Worm (Caenorhabditis elegans) whole organism, L2 larva: Measurements from ENCODE around the gene W10G6.6.

ENCODE experiments used
- C34F6.9 ChIP-seq: fragments of 150-350 bp; optimal IDR thresholded peaks from 2 replicates; lab custom pipeline; 2014; ENCODE audit warnings: missing biosample characterization, missing genetic modification characterization
- F13H6.1 ChIP-seq: sonication (generic microtip); optimal IDR thresholded peaks from 2 replicates; lab custom pipeline; 2016; ENCODE audit warnings: missing genetic modification characterization, missing compliant biosample characterization
- R02D3.7 ChIP-seq: fragments of 150-350 bp; optimal IDR thresholded peaks from 2 replicates; lab custom pipeline; 2014; ENCODE audit warnings: missing biosample characterization, missing genetic modification characterization
- Y55F3AM.14 ChIP-seq: fragments of 200-800 bp; sonication (Bioruptor generic); optimal IDR thresholded peaks from 2 replicates; lab custom pipeline; 2018; ENCODE audit warnings: mild to moderate bottlenecking, missing genetic modification characterization, missing compliant biosample characterization
- ZK546.5 ChIP-seq: sonication (generic microtip); optimal IDR thresholded peaks from 2 replicates; lab custom pipeline; 2017; ENCODE audit warnings: missing biosample characterization, missing genetic modification characterization
- alr-1 ChIP-seq: fragments of 150-350 bp; optimal IDR thresholded peaks from 2 replicates; lab custom pipeline; 2014; ENCODE audit warnings: missing biosample characterization, missing genetic modification characterization
- aly-2 ChIP-seq: fragments of 150-350 bp; optimal IDR thresholded peaks from 2 replicates; lab custom pipeline; 2014; ENCODE audit warnings: missing biosample characterization, missing genetic modification characterization
- ama-1 ChIP-seq: fragments of 150-350 bp; optimal IDR thresholded peaks from 2 replicates; lab custom pipeline; 2018; ENCODE audit warnings: inconsistent platforms
- blmp-1 ChIP-seq: sonication (generic microtip); optimal IDR thresholded peaks from 2 replicates; lab custom pipeline; 2017; ENCODE audit warnings: missing genetic modification characterization, mild to moderate bottlenecking, missing compliant biosample characterization, antibody characterized with exemption, moderate library complexity; ENCODE audit not compliant: insufficient read depth
- ceh-16 ChIP-seq: fragments of 150-350 bp; optimal IDR thresholded peaks from 2 replicates; lab custom pipeline; 2014; ENCODE audit warnings: missing biosample characterization, missing genetic modification characterization
- ceh-82 ChIP-seq: fragments of 150-350 bp; optimal IDR thresholded peaks from 2 replicates; lab custom pipeline; 2014; ENCODE audit warnings: missing biosample characterization, missing genetic modification characterization
- crh-2 ChIP-seq: sonication (generic microtip); optimal IDR thresholded peaks from 2 replicates; lab custom pipeline; 2017; ENCODE audit warnings: missing biosample characterization, missing genetic modification characterization
- dmd-4 ChIP-seq: sonication (generic microtip); optimal IDR thresholded peaks from 2 replicates; lab custom pipeline; 2017; ENCODE audit warnings: missing biosample characterization, missing genetic modification characterization
- egl-27 ChIP-seq: sonication (generic microtip); optimal IDR thresholded peaks from 3 replicates; lab custom pipeline; 2017; ENCODE audit warnings: missing biosample characterization, missing genetic modification reagents, missing genetic modification characterization
- elt-1 ChIP-seq: fragments of 150-350 bp; optimal IDR thresholded peaks from 2 replicates; lab custom pipeline; 2014; ENCODE audit warnings: missing biosample characterization, missing genetic modification characterization
- elt-3 ChIP-seq: sonication (generic microtip); optimal IDR thresholded peaks from 2 replicates; lab custom pipeline; 2017; ENCODE audit warnings: missing biosample characterization, missing genetic modification characterization
- fos-1 ChIP-seq: fragments of 150-350 bp; optimal IDR thresholded peaks from 2 replicates; lab custom pipeline; 2014; ENCODE audit warnings: missing biosample characterization, missing genetic modification characterization
- gmeb-1 ChIP-seq: fragments of 150-350 bp; optimal IDR thresholded peaks from 2 replicates; lab custom pipeline; 2014; ENCODE audit warnings: missing biosample characterization, missing genetic modification characterization
- lin-11 ChIP-seq: fragments of 150-350 bp; sonication (generic microtip); optimal IDR thresholded peaks from 2 replicates; lab custom pipeline; 2014; ENCODE audit warnings: missing biosample characterization, missing genetic modification characterization, inconsistent platforms, mixed read lengths
- lin-13 ChIP-seq: fragments of 150-350 bp; optimal IDR thresholded peaks from 2 replicates; lab custom pipeline; 2014; ENCODE audit warnings: missing biosample characterization, missing genetic modification reagents, missing genetic modification characterization
- lin-39 ChIP-seq: fragments of 150-350 bp; optimal IDR thresholded peaks from 2 replicates; lab custom pipeline; 2014; ENCODE audit warnings: missing biosample characterization, missing genetic modification reagents, missing genetic modification characterization
- lsy-2 ChIP-seq, 2 experiments: fragments of 150-350 bp in 1 of 2; sonication (generic microtip) in 1 of 2; optimal IDR thresholded peaks; 2 replicates each; lab custom pipeline; 2014 to 2017; ENCODE audit warnings: missing biosample characterization in 2 of 2, missing genetic modification characterization in 2 of 2
- mab-5 ChIP-seq: fragments of 150-350 bp; optimal IDR thresholded peaks from 2 replicates; lab custom pipeline; 2014; ENCODE audit warnings: missing biosample characterization, missing genetic modification characterization
- mbf-1 ChIP-seq: sonication (generic microtip); optimal IDR thresholded peaks from 2 replicates; lab custom pipeline; 2017; ENCODE audit warnings: missing biosample characterization, missing genetic modification characterization
- mdl-1 ChIP-seq, 2 experiments: fragments of 150-350 bp in 1 of 2; sonication (generic microtip) in 1 of 2; optimal IDR thresholded peaks; 2 replicates each; lab custom pipeline; 2017; ENCODE audit warnings: missing biosample characterization in 2 of 2, missing genetic modification characterization in 2 of 2
- nhr-10 ChIP-seq: sonication (generic microtip); optimal IDR thresholded peaks from 2 replicates; lab custom pipeline; 2017; ENCODE audit warnings: missing biosample characterization, missing genetic modification characterization
- nhr-12 ChIP-seq: fragments of 150-350 bp; optimal IDR thresholded peaks from 2 replicates; lab custom pipeline; 2014; ENCODE audit warnings: missing biosample characterization, missing genetic modification characterization
- nhr-129 ChIP-seq: fragments of 150-350 bp; optimal IDR thresholded peaks from 2 replicates; lab custom pipeline; 2014; ENCODE audit warnings: missing biosample characterization, missing genetic modification characterization
- nhr-21 ChIP-seq: fragments of 150-350 bp; optimal IDR thresholded peaks from 2 replicates; lab custom pipeline; 2014; ENCODE audit warnings: missing biosample characterization, missing genetic modification characterization
- nhr-237 ChIP-seq: fragments of 150-350 bp; optimal IDR thresholded peaks from 2 replicates; lab custom pipeline; 2014; ENCODE audit warnings: missing biosample characterization, missing genetic modification characterization
- nhr-6 ChIP-seq: fragments of 150-350 bp; optimal IDR thresholded peaks from 2 replicates; lab custom pipeline; 2014; ENCODE audit warnings: missing biosample characterization, missing genetic modification characterization
- peb-1 ChIP-seq: fragments of 150-350 bp; optimal IDR thresholded peaks from 2 replicates; lab custom pipeline; 2014; ENCODE audit warnings: missing biosample characterization, missing genetic modification characterization
- sem-4 ChIP-seq: fragments of 150-350 bp; optimal IDR thresholded peaks from 2 replicates; lab custom pipeline; 2014; ENCODE audit warnings: missing biosample characterization, missing genetic modification reagents, missing genetic modification characterization
- skn-1 ChIP-seq: sonication (generic microtip); optimal IDR thresholded peaks from 2 replicates; lab custom pipeline; 2017; ENCODE audit warnings: missing biosample characterization, missing genetic modification characterization
- sma-3 ChIP-seq: sonication (generic microtip); optimal IDR thresholded peaks from 2 replicates; lab custom pipeline; 2016; ENCODE audit warnings: missing genetic modification reagents, missing genetic modification characterization, missing compliant biosample characterization
- sma-9 ChIP-seq, 2 experiments: fragments of 150-350 bp in 1 of 2; sonication (generic microtip) in 1 of 2; optimal IDR thresholded peaks; 2 replicates each; lab custom pipeline; 2014 to 2016; ENCODE audit warnings: missing genetic modification characterization in 2 of 2, mild to moderate bottlenecking in 1 of 2, missing biosample characterization in 1 of 2, missing compliant biosample characterization in 1 of 2, missing genetic modification reagents in 1 of 2, moderate library complexity in 1 of 2
- snpc-4 ChIP-seq: fragments of 150-350 bp; optimal IDR thresholded peaks from 2 replicates; lab custom pipeline; 2014; ENCODE audit warnings: missing biosample characterization, missing genetic modification characterization
- unc-39 ChIP-seq: fragments of 150-350 bp; optimal IDR thresholded peaks from 2 replicates; lab custom pipeline; 2014; ENCODE audit warnings: missing biosample characterization, missing genetic modification characterization
- unc-62 ChIP-seq: fragments of 150-350 bp; optimal IDR thresholded peaks from 2 replicates; lab custom pipeline; 2014; ENCODE audit warnings: missing biosample characterization, missing genetic modification reagents, missing genetic modification characterization
- zag-1 ChIP-seq: fragments of 150-350 bp; optimal IDR thresholded peaks from 2 replicates; lab custom pipeline; 2014; ENCODE audit warnings: missing biosample characterization, missing genetic modification characterization
- ztf-11 ChIP-seq: sonication (generic microtip); optimal IDR thresholded peaks from 2 replicates; lab custom pipeline; 2017; ENCODE audit warnings: missing biosample characterization, missing genetic modification characterization
- ztf-4 ChIP-seq: fragments of 150-350 bp; optimal IDR thresholded peaks from 2 replicates; lab custom pipeline; 2014; ENCODE audit warnings: missing biosample characterization, missing genetic modification characterization

W10G6.6 gene

DNA sequence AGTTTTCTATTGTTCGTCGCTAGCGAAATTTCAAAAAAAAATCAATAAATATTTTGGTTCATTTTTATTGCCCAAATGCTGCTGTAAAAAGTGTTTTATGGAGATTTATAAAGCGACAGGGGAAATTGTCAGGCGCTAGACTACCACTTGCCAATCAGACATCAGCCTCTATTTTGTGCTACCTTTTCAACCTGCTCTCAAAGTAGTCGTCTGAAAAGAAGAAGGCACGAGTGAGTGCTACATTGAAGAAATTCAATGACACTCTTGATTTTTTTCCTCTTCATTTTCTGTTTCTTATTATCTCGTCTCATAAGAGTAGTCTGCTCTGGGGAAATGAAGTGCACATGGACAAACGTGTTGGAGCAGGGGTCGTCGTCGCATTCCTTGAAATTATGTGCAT lies 44.7 kb downstream of the W10G6.6 start (continued):
- TF ChIP-seq lin-13 (GFP tag; lab: Kevin White, UChicago) (peak; percentile 66), unc-39 (tag; lab: Kevin White, UChicago) (no peak), ztf-4 (tag; lab: Kevin White, UChicago) (peak; percentile 22), ztf-11 (tag; lab: Kevin White, UChicago) (no peak), blmp-1 (tag; lab: Kevin White, UChicago) (no peak), mbf-1 (tag; lab: Kevin White, UChicago) (no peak), ceh-16 (tag; lab: Kevin White, UChicago) (no peak), dmd-4 (tag; lab: Kevin White, UChicago) (no peak), unc-62 (no peak), skn-1 (tag; lab: Kevin White, UChicago) (no peak), snpc-4 (tag; lab: Kevin White, UChicago) (peak; percentile 67), elt-1 (tag; lab: Kevin White, UChicago) (no peak), mab-5 (tag; lab: Kevin White, UChicago) (peak; percentile 36), sem-4 (peak; percentile 27), crh-2 (peak; percentile 86), R02D3.7 (no peak)

DNA sequence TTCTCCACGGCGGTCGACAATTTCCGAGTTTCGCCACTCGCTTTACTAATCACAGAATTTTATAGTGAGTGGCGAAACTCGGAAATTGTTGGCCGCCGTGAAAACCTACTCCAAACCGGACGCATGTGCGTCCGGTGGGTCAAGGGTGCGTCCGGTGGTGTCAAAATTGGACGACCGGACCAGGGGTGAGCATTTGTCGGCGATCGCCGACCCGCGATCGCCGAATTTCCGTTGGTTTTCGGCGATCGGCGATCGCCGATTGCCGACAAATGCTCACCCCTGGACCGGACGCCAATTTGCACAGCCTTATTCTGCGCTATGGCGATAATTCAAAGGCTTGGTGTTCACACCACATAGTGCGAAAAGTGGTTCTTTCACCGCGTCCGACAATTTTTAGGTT lies 46.3 kb downstream of the W10G6.6 start:
- TF ChIP-seq zag-1 (tag; lab: Kevin White, UChicago) (no peak), Y55F3AM.14 (GFP tag; lab: Kevin White, UChicago) (no peak), nhr-237 (tag; lab: Kevin White, UChicago) (no peak), unc-62 (no peak), gmeb-1 (tag; lab: Kevin White, UChicago) (no peak), alr-1 (tag; lab: Kevin White, UChicago) (no peak), fos-1 (no peak), C34F6.9 (tag; lab: Kevin White, UChicago) (no peak), ceh-82 (no peak), nhr-12 (tag; lab: Kevin White, UChicago) (no peak), nhr-21 (tag; lab: Kevin White, UChicago) (no peak), peb-1 (tag; lab: Kevin White, UChicago) (no peak)
- TF ChIP-seq, all 48 proteins: peak for 0

DNA sequence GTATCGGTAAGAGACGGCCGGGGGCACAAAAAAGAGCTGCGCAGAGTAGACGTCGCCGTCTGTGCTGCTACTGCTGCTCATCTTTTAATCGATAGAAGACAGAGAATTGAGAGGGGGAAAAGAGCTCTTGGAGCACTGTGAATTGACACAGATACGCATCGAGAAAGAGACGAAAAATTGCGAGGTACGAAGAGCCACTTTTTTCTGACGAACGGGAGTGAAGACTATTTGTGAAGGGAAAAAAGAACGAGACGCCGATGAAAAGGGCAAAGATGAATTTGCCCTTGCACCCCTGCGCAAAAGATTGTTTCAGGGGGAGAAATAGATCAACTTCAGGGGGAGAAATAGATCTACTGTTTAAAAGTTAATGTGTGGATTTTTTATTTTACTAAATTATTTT lies 48.4 kb downstream of the W10G6.6 start:
- TF ChIP-seq lin-13 (GFP tag; lab: Kevin White, UChicago) (no peak), elt-3 (no peak), snpc-4 (tag; lab: Kevin White, UChicago) (peak; percentile 39), unc-39 (tag; lab: Kevin White, UChicago) (no peak), C34F6.9 (tag; lab: Kevin White, UChicago) (peak; percentile 51), nhr-21 (tag; lab: Kevin White, UChicago) (peak; percentile 28), ama-1 (lab: Kevin White, UChicago) (no peak), unc-62 (no peak), ceh-16 (tag; lab: Kevin White, UChicago) (no peak), sma-3 (GFP tag; lab: Kevin White, UChicago) (no peak), ceh-82 (no peak), sem-4 (peak; percentile 17), lin-11 (peak; percentile 65), mdl-1 (tag; optimal IDR thresholded peaks at IDR 0.05; lab: Kevin White, UChicago) (no peak), gmeb-1 (tag; lab: Kevin White, UChicago) (no peak), dmd-4 (tag; lab: Kevin White, UChicago) (no peak), aly-2 (tag; lab: Kevin White, UChicago) (no peak), lsy-2 (tag; optimal IDR thresholded peaks at IDR 0.05; lab: Kevin White, UChicago) (peak; percentile 55 to 63), lin-39 (tag; lab: Kevin White, UChicago) (no peak), nhr-10 (tag; lab: Kevin White, UChicago) (no peak), Y55F3AM.14 (GFP tag; lab: Kevin White, UChicago) (no peak), egl-27 (tag; lab: Kevin White, UChicago) (no peak), nhr-129 (peak; percentile 77), fos-1 (peak; percentile 17), mbf-1 (tag; lab: Kevin White, UChicago) (no peak), crh-2 (peak; percentile 65), alr-1 (tag; lab: Kevin White, UChicago) (no peak), mab-5 (tag; lab: Kevin White, UChicago) (no peak), sma-9 (GFP tag; optimal IDR thresholded peaks at IDR 0.05; lab: Kevin White, UChicago) (no peak), sma-9 (tag; optimal IDR thresholded peaks at IDR 0.05; lab: Kevin White, UChicago) (no peak), ZK546.5 (no peak), nhr-6 (tag; lab: Kevin White, UChicago) (no peak), nhr-237 (tag; lab: Kevin White, UChicago) (no peak), F13H6.1 (tag; lab: Kevin White, UChicago) (peak; percentile 23)
- TF ChIP-seq, all 48 proteins: peak for 10
